Worm (Caenorhabditis elegans) whole organism, mixed stage, embryonic: Measurements from ENCODE around the gene ZC412.3.
A peak's percentile ranks its signal among the peaks of the same experiment; 100 is the strongest.

Experiments used
- M03D4.4 ChIP-seq: sonication (generic microtip); optimal IDR thresholded peaks from 2 replicates; lab custom pipeline; 2017; ENCODE audit warnings: mild to moderate bottlenecking, missing genetic modification characterization, missing compliant biosample characterization
- blmp-1 ChIP-seq: fragments of 150-350 bp; optimal IDR thresholded peaks from 2 replicates; lab custom pipeline; 2014; ENCODE audit warnings: missing biosample characterization, missing genetic modification characterization
- ceh-39 ChIP-seq: fragments of 150-350 bp; optimal IDR thresholded peaks from 2 replicates; lab custom pipeline; 2014; ENCODE audit warnings: missing biosample characterization, missing genetic modification characterization
- ceh-43 ChIP-seq: fragments of 200-800 bp; sonication (Bioruptor generic); optimal IDR thresholded peaks from 2 replicates; lab custom pipeline; 2018; ENCODE audit warnings: mild to moderate bottlenecking, missing genetic modification characterization, moderate library complexity, missing compliant biosample characterization
- cnd-1 ChIP-seq: fragments of 200-800 bp; sonication (Bioruptor generic); optimal IDR thresholded peaks from 2 replicates; lab custom pipeline; 2018; ENCODE audit warnings: mild to moderate bottlenecking, missing genetic modification characterization, missing compliant biosample characterization
- drap-1 ChIP-seq: fragments of 200-800 bp; sonication (Bioruptor generic); optimal IDR thresholded peaks from 3 replicates; lab custom pipeline; 2018; ENCODE audit warnings: mild to moderate bottlenecking, missing genetic modification characterization, missing compliant biosample characterization
- elt-1 ChIP-seq: sonication (generic microtip); optimal IDR thresholded peaks from 2 replicates; lab custom pipeline; 2017; ENCODE audit warnings: missing genetic modification characterization, mild to moderate bottlenecking, missing compliant biosample characterization, antibody characterized with exemption, moderate library complexity, borderline replicate concordance; ENCODE audit not compliant: insufficient read depth
- elt-3 ChIP-seq: fragments of 150-350 bp; optimal IDR thresholded peaks from 2 replicates; lab custom pipeline; 2014; ENCODE audit warnings: missing biosample characterization, missing genetic modification characterization
- ham-2 ChIP-seq: fragments of 200-800 bp; sonication (Bioruptor generic); optimal IDR thresholded peaks from 2 replicates; lab custom pipeline; 2018; ENCODE audit warnings: mild to moderate bottlenecking, missing genetic modification characterization, missing compliant biosample characterization
- hlh-1 ChIP-seq: fragments of 150-350 bp; optimal IDR thresholded peaks from 2 replicates; lab custom pipeline; 2014; ENCODE audit warnings: missing biosample characterization, missing genetic modification reagents, missing genetic modification characterization
- lin-13 ChIP-seq: fragments of 150-350 bp; optimal IDR thresholded peaks from 2 replicates; lab custom pipeline; 2014; ENCODE audit warnings: missing biosample characterization, missing genetic modification characterization
- lin-32 ChIP-seq: fragments of 200-800 bp; sonication (Bioruptor generic); optimal IDR thresholded peaks from 2 replicates; lab custom pipeline; 2018; ENCODE audit warnings: mild to moderate bottlenecking, missing genetic modification characterization, missing compliant biosample characterization
- lsy-2 ChIP-seq: fragments of 150-350 bp; optimal IDR thresholded peaks from 2 replicates; lab custom pipeline; 2014; ENCODE audit warnings: missing biosample characterization, missing genetic modification characterization
- mab-5 ChIP-seq: fragments of 150-350 bp; optimal IDR thresholded peaks from 2 replicates; lab custom pipeline; 2014; ENCODE audit warnings: missing biosample characterization, missing genetic modification characterization
- mep-1 ChIP-seq: fragments of 150-350 bp; optimal IDR thresholded peaks from 2 replicates; lab custom pipeline; 2017; ENCODE audit warnings: missing biosample characterization, missing genetic modification reagents, missing genetic modification characterization, inconsistent platforms
- mls-2 ChIP-seq: sonication (generic microtip); optimal IDR thresholded peaks from 2 replicates; lab custom pipeline; 2016; ENCODE audit warnings: mild to moderate bottlenecking, missing genetic modification characterization, moderate library complexity, missing compliant biosample characterization
- nhr-12 ChIP-seq: fragments of 150-350 bp; optimal IDR thresholded peaks from 2 replicates; lab custom pipeline; 2014; ENCODE audit warnings: missing biosample characterization, missing genetic modification characterization
- nhr-2 ChIP-seq: fragments of 150-350 bp; optimal IDR thresholded peaks from 2 replicates; lab custom pipeline; 2014; ENCODE audit warnings: missing biosample characterization, missing genetic modification characterization
- nhr-237 ChIP-seq: fragments of 150-350 bp; optimal IDR thresholded peaks from 2 replicates; lab custom pipeline; 2014; ENCODE audit warnings: missing biosample characterization, missing genetic modification characterization
- nhr-28 ChIP-seq: fragments of 150-350 bp; optimal IDR thresholded peaks from 2 replicates; lab custom pipeline; 2014; ENCODE audit warnings: missing biosample characterization, missing genetic modification characterization
- pha-4 ChIP-seq: fragments of 150-350 bp; optimal IDR thresholded peaks from 2 replicates; lab custom pipeline; 2018; ENCODE audit warnings: missing biosample characterization, missing genetic modification reagents, missing genetic modification characterization
- sem-2 ChIP-seq: fragments of 200-800 bp; sonication (Bioruptor generic); optimal IDR thresholded peaks from 2 replicates; lab custom pipeline; 2018; ENCODE audit warnings: mild to moderate bottlenecking, missing genetic modification characterization, missing compliant biosample characterization
- sptf-1 ChIP-seq: sonication (generic microtip); optimal IDR thresholded peaks from 2 replicates; lab custom pipeline; 2017; ENCODE audit warnings: mild to moderate bottlenecking, missing genetic modification characterization, moderate library complexity, missing compliant biosample characterization
- tbx-8 ChIP-seq: fragments of 200-800 bp; sonication (Bioruptor generic); optimal IDR thresholded peaks from 2 replicates; lab custom pipeline; 2018; ENCODE audit warnings: mild to moderate bottlenecking, missing genetic modification characterization, moderate library complexity, missing compliant biosample characterization
- unc-120 ChIP-seq: sonication (generic microtip); optimal IDR thresholded peaks from 2 replicates; lab custom pipeline; 2017; ENCODE audit warnings: missing genetic modification characterization, missing compliant biosample characterization; ENCODE audit not compliant: poor library complexity, severe bottlenecking
- unc-62 ChIP-seq: fragments of 150-350 bp; optimal IDR thresholded peaks from 2 replicates; lab custom pipeline; 2014; ENCODE audit warnings: missing biosample characterization, missing genetic modification reagents, missing genetic modification characterization
- zip-8 ChIP-seq: fragments of 150-350 bp; optimal IDR thresholded peaks from 2 replicates; lab custom pipeline; 2014; ENCODE audit warnings: missing biosample characterization, missing genetic modification characterization
- ztf-11 ChIP-seq: fragments of 150-350 bp; optimal IDR thresholded peaks from 2 replicates; lab custom pipeline; 2014; ENCODE audit warnings: missing biosample characterization, missing genetic modification characterization

The ZC412.3 gene

ce11 chrV:14850530-14850929 lies 20.8 kb downstream of the ZC412.3 start:
- no peak for TF ChIP-seq nhr-237
- no peak for TF ChIP-seq blmp-1 (tag; lab: Kevin White, UChicago)
- no peak for TF ChIP-seq nhr-12
- TF ChIP-seq zip-8 (tag; lab: Kevin White, UChicago) = no peak
- TF ChIP-seq unc-62 (GFP tag; lab: Kevin White, UChicago) = no peak
- no peak for TF ChIP-seq nhr-2 (tag; lab: Kevin White, UChicago)
- TF ChIP-seq M03D4.4 (tag; lab: Kevin White, UChicago) = no peak
- no peak for TF ChIP-seq ceh-43 (GFP tag; lab: Kevin White, UChicago)
- no peak for TF ChIP-seq ceh-39 (tag; lab: Kevin White, UChicago)
- TF ChIP-seq nhr-28 (tag; lab: Kevin White, UChicago) = no peak
- no peak for TF ChIP-seq drap-1 (GFP tag; lab: Kevin White, UChicago)
- no peak for TF ChIP-seq tbx-8 (GFP tag; lab: Kevin White, UChicago)
- TF ChIP-seq mep-1 = no peak
- TF ChIP-seq cnd-1 = no peak
- TF ChIP-seq sptf-1 (tag; lab: Kevin White, UChicago) = no peak
- no peak for TF ChIP-seq lsy-2

ce11 chrV:14849628-14850027 lies 21.7 kb downstream of the ZC412.3 start:
- TF ChIP-seq ham-2 (GFP tag; lab: Kevin White, UChicago) (peak; percentile 32), elt-3 (tag; lab: Kevin White, UChicago) (no peak), drap-1 (GFP tag; lab: Kevin White, UChicago) (peak; percentile 42), cnd-1 (no peak)

ce11 chrV:14848510-14849206 lies 22.7 kb downstream of the ZC412.3 start:
- TF ChIP-seq mab-5 (tag; lab: Kevin White, UChicago) = peak; percentile 59
- no peak for TF ChIP-seq ceh-43 (GFP tag; lab: Kevin White, UChicago)
- TF ChIP-seq pha-4 = no peak
- TF ChIP-seq ham-2 (GFP tag; lab: Kevin White, UChicago) = no peak
- TF ChIP-seq ztf-11 (tag; lab: Kevin White, UChicago) = no peak
- no peak for TF ChIP-seq elt-3 (tag; lab: Kevin White, UChicago)
- no peak for TF ChIP-seq drap-1 (GFP tag; lab: Kevin White, UChicago)
- TF ChIP-seq mls-2 (tag; lab: Kevin White, UChicago) = no peak
- TF ChIP-seq unc-120 = peak; percentile 4
- TF ChIP-seq nhr-2 (tag; lab: Kevin White, UChicago) = peak; percentile 26
- TF ChIP-seq unc-62 (GFP tag; lab: Kevin White, UChicago) = peak; percentile 98
- TF ChIP-seq cnd-1 = no peak
- TF ChIP-seq hlh-1 (tag; lab: Kevin White, UChicago) = peak; percentile 99
- TF ChIP-seq nhr-12 = no peak
- TF ChIP-seq, all 35 proteins: peak for 5

ce11 chrV:14847291-14847915 lies 23.9 kb downstream of the ZC412.3 start, which contains the start of gene ret-1:
TSS of gene ret-1 (minus strand) at chrV:14847413.
- TF ChIP-seq pha-4 (no peak), unc-62 (GFP tag; lab: Kevin White, UChicago) (peak; percentile 73), hlh-1 (tag; lab: Kevin White, UChicago) (peak; percentile 96), unc-120 (peak; percentile 69)
- TF ChIP-seq, all 35 proteins: peak for 3

ce11 chrV:14841660-14842059 lies 29.7 kb downstream of the ZC412.3 start:
- TF ChIP-seq lin-32 (GFP tag; lab: Kevin White, UChicago) (no peak), drap-1 (GFP tag; lab: Kevin White, UChicago) (no peak), hlh-1 (tag; lab: Kevin White, UChicago) (no peak), elt-1 (tag; lab: Kevin White, UChicago) (no peak), lin-13 (tag; lab: Kevin White, UChicago) (no peak), mab-5 (tag; lab: Kevin White, UChicago) (no peak), nhr-28 (tag; lab: Kevin White, UChicago) (no peak), unc-62 (GFP tag; lab: Kevin White, UChicago) (no peak), sem-2 (GFP tag; lab: Kevin White, UChicago) (no peak)
